Worm (Caenorhabditis elegans): ENCODE results near the gene F11C7.6.

The F11C7.6 gene

ce11 chrX:17422593-17422992 lies 21.2 kb downstream of the F11C7.6 start:
- TF ChIP-seq tbx-8 (GFP tag; optimal IDR thresholded peaks at IDR 0.05) (no peak), ztf-11 (tag; optimal IDR thresholded peaks at IDR 0.05) (no peak), elt-1 (tag; optimal IDR thresholded peaks at IDR 0.05; ENCODE audit: borderline replicate concordance, insufficient read depth) (no peak), bed-3 (GFP tag; optimal IDR thresholded peaks at IDR 0.05) (no peak), ceh-39 (tag; optimal IDR thresholded peaks at IDR 0.05) (no peak), mep-1 (tag; optimal IDR thresholded peaks at IDR 0.05) (no peak), nhr-237 (tag; optimal IDR thresholded peaks at IDR 0.05) (no peak), nhr-2 (tag; optimal IDR thresholded peaks at IDR 0.05) (no peak), blmp-1 (tag; optimal IDR thresholded peaks at IDR 0.05) (no peak), flh-1 (GFP tag; optimal IDR thresholded peaks at IDR 0.05) (no peak), lsy-2 (tag; optimal IDR thresholded peaks at IDR 0.05) (no peak), ceh-83 (GFP tag; optimal IDR thresholded peaks at IDR 0.05) (no peak)

- no peak for TF ChIP-seq blmp-1 (tag; optimal IDR thresholded peaks at IDR 0.05)
- no peak for TF ChIP-seq ham-2 (GFP tag; optimal IDR thresholded peaks at IDR 0.05)
- no peak for TF ChIP-seq lin-32 (GFP tag; optimal IDR thresholded peaks at IDR 0.05)
These were observed 22.7 kb downstream of the F11C7.6 start for ce11 chrX:17423894-17424594.

- TF ChIP-seq flh-1 (GFP tag; optimal IDR thresholded peaks at IDR 0.05) (no peak), elt-3 (tag; optimal IDR thresholded peaks at IDR 0.05) (no peak), mab-5 (tag; optimal IDR thresholded peaks at IDR 0.05) (no peak), mep-1 (tag; optimal IDR thresholded peaks at IDR 0.05) (no peak), ceh-43 (GFP tag; optimal IDR thresholded peaks at IDR 0.05) (no peak), M03D4.4 (tag; optimal IDR thresholded peaks at IDR 0.05) (no peak), lin-32 (GFP tag; optimal IDR thresholded peaks at IDR 0.05) (no peak), mls-2 (tag; optimal IDR thresholded peaks at IDR 0.05) (no peak), unc-62 (GFP tag; optimal IDR thresholded peaks at IDR 0.05) (no peak), nhr-76 (tag; optimal IDR thresholded peaks at IDR 0.05) (no peak), ham-2 (GFP tag; optimal IDR thresholded peaks at IDR 0.05) (no peak), elt-1 (tag; optimal IDR thresholded peaks at IDR 0.05; ENCODE audit: borderline replicate concordance, insufficient read depth) (no peak)
These were observed 23.2 kb downstream of the F11C7.6 start for ce11 chrX:17424595-17424913.

ce11 chrX:17426712-17427111 lies 25.3 kb downstream of the F11C7.6 start:
- no peak for TF ChIP-seq lin-32 (GFP tag; optimal IDR thresholded peaks at IDR 0.05)
- no peak for TF ChIP-seq M03D4.4 (tag; optimal IDR thresholded peaks at IDR 0.05)
- TF ChIP-seq sptf-1 (tag; optimal IDR thresholded peaks at IDR 0.05): no peak
- TF ChIP-seq nhr-12 (tag; optimal IDR thresholded peaks at IDR 0.05): no peak
- TF ChIP-seq zip-8 (tag; optimal IDR thresholded peaks at IDR 0.05): no peak
- TF ChIP-seq mls-2 (tag; optimal IDR thresholded peaks at IDR 0.05): no peak
- TF ChIP-seq lin-13 (tag; optimal IDR thresholded peaks at IDR 0.05): no peak
- no peak for TF ChIP-seq sem-2 (GFP tag; optimal IDR thresholded peaks at IDR 0.05)
- TF ChIP-seq nhr-76 (tag; optimal IDR thresholded peaks at IDR 0.05): no peak
- no peak for TF ChIP-seq ham-2 (GFP tag; optimal IDR thresholded peaks at IDR 0.05)
- no peak for TF ChIP-seq nhr-2 (tag; optimal IDR thresholded peaks at IDR 0.05)
- no peak for TF ChIP-seq snpc-4 (tag; optimal IDR thresholded peaks at IDR 0.05)
- no peak for TF ChIP-seq pha-4 (tag; optimal IDR thresholded peaks at IDR 0.05)
- no peak for TF ChIP-seq unc-120 (tag; optimal IDR thresholded peaks at IDR 0.05; ENCODE audit: poor library complexity, severe bottlenecking)
- no peak for TF ChIP-seq nhr-237 (tag; optimal IDR thresholded peaks at IDR 0.05)
- TF ChIP-seq ceh-83 (GFP tag; optimal IDR thresholded peaks at IDR 0.05): no peak
- no peak for TF ChIP-seq ztf-11 (tag; optimal IDR thresholded peaks at IDR 0.05)
- TF ChIP-seq drap-1 (GFP tag; optimal IDR thresholded peaks at IDR 0.05): no peak

- no peak for TF ChIP-seq mep-1 (tag; optimal IDR thresholded peaks at IDR 0.05)
- TF ChIP-seq nhr-2 (tag; optimal IDR thresholded peaks at IDR 0.05): no peak
- no peak for TF ChIP-seq sem-2 (GFP tag; optimal IDR thresholded peaks at IDR 0.05)
- TF ChIP-seq lsy-2 (tag; optimal IDR thresholded peaks at IDR 0.05): no peak
- no peak for TF ChIP-seq lin-32 (GFP tag; optimal IDR thresholded peaks at IDR 0.05)
- TF ChIP-seq nhr-28 (tag; optimal IDR thresholded peaks at IDR 0.05): no peak
- no peak for TF ChIP-seq nhr-237 (tag; optimal IDR thresholded peaks at IDR 0.05)
- no peak for TF ChIP-seq elt-1 (tag; optimal IDR thresholded peaks at IDR 0.05; ENCODE audit: borderline replicate concordance, insufficient read depth)
- TF ChIP-seq ces-1 (GFP tag; optimal IDR thresholded peaks at IDR 0.05): no peak
- no peak for TF ChIP-seq lin-13 (tag; optimal IDR thresholded peaks at IDR 0.05)
- TF ChIP-seq elt-3 (tag; optimal IDR thresholded peaks at IDR 0.05): no peak
- no peak for TF ChIP-seq ceh-39 (tag; optimal IDR thresholded peaks at IDR 0.05)
These were observed 26.4 kb downstream of the F11C7.6 start for ce11 chrX:17427778-17428177.
